Fruit fly (Drosophila melanogaster) whole organism, embryonic: Measurements from ENCODE around the gene CG16956.

Source experiments
- CG10366 ChIP-seq: fragments of 200-800 bp; sonication (Bioruptor generic); IDR thresholded peaks from 2 replicates; pipeline ENCODE4 v1.3.6; 2022; ENCODE audit warnings: missing biosample characterization, missing genetic modification characterization
- CG10543 ChIP-seq: fragments of 200-800 bp; sonication (Bioruptor generic); optimal IDR thresholded peaks from 3 replicates; lab custom pipeline; 2017; ENCODE audit warnings: missing biosample characterization, mild to moderate bottlenecking, missing genetic modification characterization, moderate library complexity
- CG10979 ChIP-seq: fragments of 200-800 bp; sonication (Bioruptor generic); optimal IDR thresholded peaks from 2 replicates; lab custom pipeline; 2018; ENCODE audit warnings: missing biosample characterization, mild to moderate bottlenecking, missing genetic modification characterization, moderate library complexity
- CG12299 ChIP-seq: fragments of 200-800 bp; sonication (Bioruptor generic); optimal IDR thresholded peaks from 2 replicates; lab custom pipeline; 2018; ENCODE audit warnings: missing biosample characterization, mild to moderate bottlenecking, missing genetic modification characterization
- CG1233 ChIP-seq: fragments of 200-800 bp; sonication (Bioruptor generic); optimal IDR thresholded peaks from 4 replicates; lab custom pipeline; 2018; ENCODE audit warnings: missing biosample characterization, mild to moderate bottlenecking, missing genetic modification characterization
- CG13287 ChIP-seq: fragments of 200-800 bp; sonication (Bioruptor generic); IDR thresholded peaks from 2 replicates; pipeline ENCODE4 v1.3.6; 2022; ENCODE audit warnings: missing biosample characterization, missing genetic modification characterization; ENCODE audit not compliant: partially characterized antibody
- CG13296 ChIP-seq: fragments of 200-800 bp; sonication (Bioruptor generic); optimal IDR thresholded peaks from 3 replicates; lab custom pipeline; 2018; ENCODE audit warnings: missing biosample characterization, mild to moderate bottlenecking, missing genetic modification characterization
- CG13894 ChIP-seq: fragments of 200-800 bp; sonication (Bioruptor generic); optimal IDR thresholded peaks from 3 replicates; lab custom pipeline; 2018; ENCODE audit warnings: missing biosample characterization, mild to moderate bottlenecking, missing genetic modification characterization, moderate library complexity
- CG18476 ChIP-seq: fragments of 200-800 bp; sonication (Bioruptor generic); optimal IDR thresholded peaks from 2 replicates; lab custom pipeline; 2016; ENCODE audit warnings: missing biosample characterization, mild to moderate bottlenecking, missing genetic modification characterization
- CG18619 ChIP-seq: fragments of 200-800 bp; sonication (Bioruptor generic); optimal IDR thresholded peaks from 3 replicates; lab custom pipeline; 2017; ENCODE audit warnings: missing biosample characterization, mild to moderate bottlenecking, missing genetic modification characterization
- CG2129 ChIP-seq: fragments of 200-800 bp; sonication (Bioruptor generic); IDR thresholded peaks from 2 replicates; pipeline ENCODE4 v1.3.6; 2022; ENCODE audit warnings: missing biosample characterization, missing genetic modification characterization; ENCODE audit not compliant: partially characterized antibody
- CG2889 ChIP-seq: fragments of 200-800 bp; sonication (Bioruptor generic); IDR thresholded peaks from 3 replicates; pipeline ENCODE4 v1.3.6; 2022; ENCODE audit warnings: missing biosample characterization, missing genetic modification characterization
- CG3163 ChIP-seq: fragments of 200-800 bp; sonication (Bioruptor generic); optimal IDR thresholded peaks from 3 replicates; lab custom pipeline; 2016; ENCODE audit warnings: missing biosample characterization, missing genetic modification characterization
- CG32767 ChIP-seq: fragments of 200-800 bp; sonication (Bioruptor generic); IDR thresholded peaks from 2 replicates; pipeline ENCODE4 v1.3.6; 2022; ENCODE audit warnings: missing biosample characterization, missing genetic modification characterization
- CG6683 ChIP-seq: fragments of 200-800 bp; sonication (Bioruptor generic); optimal IDR thresholded peaks from 2 replicates; lab custom pipeline; 2017; ENCODE audit warnings: missing biosample characterization, mild to moderate bottlenecking, missing genetic modification characterization, missing genetic modification reagents
- CG7839 ChIP-seq: fragments of 200-800 bp; sonication (Bioruptor generic); optimal IDR thresholded peaks from 3 replicates; lab custom pipeline; 2018; ENCODE audit warnings: missing biosample characterization, mild to moderate bottlenecking, missing genetic modification characterization, moderate library complexity
- CG7963 ChIP-seq: fragments of 200-800 bp; sonication (Bioruptor generic); IDR thresholded peaks from 3 replicates; pipeline ENCODE4 v1.3.6; 2022; ENCODE audit warnings: missing biosample characterization, missing genetic modification characterization; ENCODE audit not compliant: partially characterized antibody
- CG8388 ChIP-seq: fragments of 200-800 bp; sonication (Bioruptor generic); optimal IDR thresholded peaks from 2 replicates; lab custom pipeline; 2019; ENCODE audit warnings: missing biosample characterization, mild to moderate bottlenecking, missing genetic modification characterization, moderate library complexity
- CG9876 ChIP-seq: fragments of 200-800 bp; sonication (Bioruptor generic); optimal IDR thresholded peaks from 2 replicates; lab custom pipeline; 2016; ENCODE audit warnings: missing biosample characterization, missing genetic modification characterization
- CG9932 ChIP-seq: fragments of 200-800 bp; sonication (Bioruptor generic); IDR thresholded peaks from 2 replicates; pipeline ENCODE4 v1.3.6; 2022; ENCODE audit warnings: missing biosample characterization, missing genetic modification characterization
- Deaf1 ChIP-seq: fragments of 200-800 bp; optimal IDR thresholded peaks from 3 replicates; lab custom pipeline; 2019; ENCODE audit warnings: missing biosample characterization, mild to moderate bottlenecking, missing genetic modification characterization, moderate library complexity
- Hsf ChIP-seq: fragments of 200-800 bp; sonication (Bioruptor generic); optimal IDR thresholded peaks from 3 replicates; lab custom pipeline; 2016; ENCODE audit warnings: missing biosample characterization, missing genetic modification characterization
- MTF-1 ChIP-seq: fragments of 200-800 bp; sonication (Bioruptor generic); optimal IDR thresholded peaks from 2 replicates; lab custom pipeline; 2018; ENCODE audit warnings: missing biosample characterization, mild to moderate bottlenecking, missing genetic modification characterization, borderline replicate concordance
- Myb ChIP-seq: fragments of 200-800 bp; sonication (Bioruptor generic); optimal IDR thresholded peaks from 2 replicates; lab custom pipeline; 2016; ENCODE audit warnings: missing biosample characterization, missing genetic modification characterization
- Neu2 ChIP-seq: fragments of 200-800 bp; sonication (Bioruptor generic); optimal IDR thresholded peaks from 3 replicates; lab custom pipeline; 2016; ENCODE audit warnings: missing biosample characterization, missing genetic modification characterization, borderline replicate concordance
- NfI ChIP-seq: fragments of 200-800 bp; sonication (Bioruptor generic); optimal IDR thresholded peaks from 3 replicates; lab custom pipeline; 2018; ENCODE audit warnings: missing biosample characterization, mild to moderate bottlenecking, missing genetic modification characterization, moderate library complexity
- Oli ChIP-seq: fragments of 200-800 bp; sonication (Bioruptor generic); optimal IDR thresholded peaks from 2 replicates; lab custom pipeline; 2018; ENCODE audit warnings: missing biosample characterization, mild to moderate bottlenecking, missing genetic modification characterization, moderate library complexity
- Scr ChIP-seq: fragments of 200-800 bp; sonication (Bioruptor generic); IDR thresholded peaks from 2 replicates; pipeline ENCODE4 v1.3.6; 2022; ENCODE audit warnings: missing biosample characterization, missing genetic modification characterization; ENCODE audit not compliant: partially characterized antibody
- Sox100B ChIP-seq: fragments of 200-800 bp; sonication (Bioruptor generic); optimal IDR thresholded peaks from 3 replicates; lab custom pipeline; 2018; ENCODE audit warnings: missing biosample characterization, mild to moderate bottlenecking, missing genetic modification characterization
- bab2 ChIP-seq: fragments of 200-800 bp; sonication (Bioruptor generic); optimal IDR thresholded peaks from 2 replicates; lab custom pipeline; 2016; ENCODE audit warnings: missing biosample characterization, missing genetic modification characterization
- caup ChIP-seq: fragments of 200-800 bp; sonication (Bioruptor generic); optimal IDR thresholded peaks from 3 replicates; lab custom pipeline; 2017; ENCODE audit warnings: missing biosample characterization, mild to moderate bottlenecking, missing genetic modification characterization, moderate library complexity; ENCODE audit not compliant: severe bottlenecking
- crp ChIP-seq, 2 experiments: fragments of 200-800 bp; sonication (Bioruptor generic); optimal IDR thresholded peaks; 2 replicates in 1 of 2; 3 replicates in 1 of 2; lab custom pipeline; 2017; ENCODE audit warnings: missing biosample characterization in 2 of 2, missing genetic modification characterization in 2 of 2, mild to moderate bottlenecking in 1 of 2, moderate library complexity in 1 of 2
- cwo ChIP-seq: fragments of 200-800 bp; sonication (Bioruptor generic); optimal IDR thresholded peaks from 3 replicates; lab custom pipeline; 2017; ENCODE audit warnings: missing biosample characterization, missing genetic modification characterization, mild to moderate bottlenecking, moderate library complexity, missing genetic modification reagents
- ewg ChIP-seq: fragments of 200-800 bp; sonication (Bioruptor generic); optimal IDR thresholded peaks from 3 replicates; lab custom pipeline; 2017; ENCODE audit warnings: mild to moderate bottlenecking, missing biosample characterization, missing genetic modification reagents, missing genetic modification characterization
- lab ChIP-seq: fragments of 200-800 bp; sonication (Bioruptor generic); optimal IDR thresholded peaks from 3 replicates; lab custom pipeline; 2017; ENCODE audit warnings: missing biosample characterization, missing genetic modification characterization, mild to moderate bottlenecking, moderate library complexity, missing genetic modification reagents
- nmo ChIP-seq: fragments of 200-800 bp; sonication (Bioruptor generic); optimal IDR thresholded peaks from 2 replicates; lab custom pipeline; 2018; ENCODE audit warnings: missing biosample characterization, mild to moderate bottlenecking, missing genetic modification characterization, moderate library complexity
- odd ChIP-seq: fragments of 200-800 bp; sonication (Bioruptor generic); optimal IDR thresholded peaks from 2 replicates; lab custom pipeline; 2017; ENCODE audit warnings: missing biosample characterization, mild to moderate bottlenecking, missing genetic modification characterization
- pzg ChIP-seq: fragments of 200-800 bp; sonication (Bioruptor generic); optimal IDR thresholded peaks from 3 replicates; lab custom pipeline; 2018; ENCODE audit warnings: missing biosample characterization, mild to moderate bottlenecking, missing genetic modification characterization, moderate library complexity
- run ChIP-seq: fragments of 200-800 bp; sonication (Bioruptor generic); optimal IDR thresholded peaks from 3 replicates; lab custom pipeline; 2018; ENCODE audit warnings: missing biosample characterization, mild to moderate bottlenecking, missing genetic modification characterization
- schlank ChIP-seq: fragments of 200-800 bp; sonication (Bioruptor generic); optimal IDR thresholded peaks from 2 replicates; lab custom pipeline; 2018; ENCODE audit warnings: missing biosample characterization, mild to moderate bottlenecking, missing genetic modification characterization
- sens ChIP-seq: fragments of 200-800 bp; sonication (Bioruptor generic); peaks from one replicate; lab custom pipeline; 2016; ENCODE audit warnings: missing biosample characterization, missing genetic modification characterization
- sr ChIP-seq: fragments of 200-800 bp; sonication (Bioruptor generic); IDR thresholded peaks from 3 replicates; pipeline ENCODE4 v1.3.6; 2022; ENCODE audit warnings: missing biosample characterization, missing genetic modification characterization
- sug ChIP-seq: fragments of 200-800 bp; optimal IDR thresholded peaks from 2 replicates; lab custom pipeline; 2019; ENCODE audit warnings: missing biosample characterization, mild to moderate bottlenecking, missing genetic modification characterization, moderate library complexity
- tna ChIP-seq: fragments of 200-800 bp; sonication (Bioruptor generic); IDR thresholded peaks from 2 replicates; pipeline ENCODE4 v1.3.6; 2022; ENCODE audit warnings: missing biosample characterization, missing genetic modification characterization; ENCODE audit not compliant: partially characterized antibody
- wek ChIP-seq: fragments of 200-800 bp; sonication (Bioruptor generic); optimal IDR thresholded peaks from 3 replicates; lab custom pipeline; 2018; ENCODE audit warnings: missing biosample characterization, mild to moderate bottlenecking, missing genetic modification characterization, moderate library complexity
- zen ChIP-seq: fragments of 200-800 bp; sonication (Bioruptor generic); optimal IDR thresholded peaks from 3 replicates; lab custom pipeline; 2018; ENCODE audit warnings: missing biosample characterization, mild to moderate bottlenecking, missing genetic modification characterization, moderate library complexity

CG16956 gene

dm6 chr2L:13414525-13415481 lies at the start of gene CG16956, which contains the start of the genes CG42784 and CG43850 (continued):
- TF ChIP-seq CG10543 (GFP tag; lab: Kevin White, UChicago) (peak; percentile 83), schlank (tag; lab: Kevin White, UChicago) (peak; percentile 89), CG32767 (no peak), Deaf1 (tag; lab: Kevin White, UChicago) (peak; percentile 48), NfI (GFP tag; lab: Kevin White, UChicago) (peak; percentile 80), tna (GFP tag; lab: Robert Waterston, UW) (no peak), ewg (GFP tag; lab: Kevin White, UChicago) (peak; percentile 89), nmo (GFP tag; lab: Kevin White, UChicago) (no peak), CG1233 (GFP tag; lab: Kevin White, UChicago) (peak; percentile 69), Neu2 (GFP tag; lab: Kevin White, UChicago) (no peak), bab2 (GFP tag; lab: Kevin White, UChicago) (no peak), CG8388 (GFP tag; lab: Kevin White, UChicago) (peak; percentile 13), Myb (GFP tag; lab: Kevin White, UChicago) (no peak), CG2129 (no peak), sr (no peak; the same call in 2 of the 3 replicates), crp (GFP tag; optimal IDR thresholded peaks at IDR 0.05; lab: Kevin White, UChicago) (peak in 1 of 2 experiments; percentile 42), zen (no peak), wek (GFP tag; lab: Kevin White, UChicago) (peak; percentile 80), CG18476 (GFP tag; lab: Kevin White, UChicago) (no peak), cwo (GFP tag; lab: Kevin White, UChicago) (peak; percentile 56), CG6683 (GFP tag; lab: Kevin White, UChicago) (peak; percentile 63), CG3163 (GFP tag; lab: Kevin White, UChicago) (no peak), CG13894 (tag; lab: Kevin White, UChicago) (peak; percentile 74), sens (peak; percentile 82), sug (tag; lab: Kevin White, UChicago) (peak; percentile 54), CG10979 (tag; lab: Kevin White, UChicago) (no peak), odd (GFP tag; lab: Kevin White, UChicago) (peak; percentile 83), MTF-1 (GFP tag; lab: Kevin White, UChicago) (peak; percentile 84), CG7839 (tag; lab: Kevin White, UChicago) (peak; percentile 56), CG12299 (tag; lab: Kevin White, UChicago) (peak; percentile 82), Sox100B (GFP tag; lab: Kevin White, UChicago) (peak; percentile 54), run (tag; lab: Kevin White, UChicago) (peak; percentile 41), Scr (no peak), lab (GFP tag; lab: Kevin White, UChicago) (peak; percentile 94), CG9932 (GFP tag; lab: Robert Waterston, UW) (no peak), CG9876 (no peak), CG13287 (GFP tag; lab: Robert Waterston, UW) (peak; percentile 23), CG13296 (GFP tag; lab: Kevin White, UChicago) (peak; percentile 90), caup (GFP tag; lab: Kevin White, UChicago) (peak; percentile 89), pzg (GFP tag; lab: Kevin White, UChicago) (peak; percentile 19), CG18619 (GFP tag; lab: Kevin White, UChicago) (peak; percentile 69), CG10366 (no peak), CG2889 (GFP tag; lab: Robert Waterston, UW) (no peak), Oli (peak; percentile 6), Hsf (peak; percentile 17), CG7963 (GFP tag; lab: Robert Waterston, UW) (no peak)
